Fruit fly (Drosophila melanogaster) whole organism, prepupa: ENCODE data around the gene gcm.

Experiments used
- CG10631 ChIP-seq: fragments of 200-800 bp; sonication (Bioruptor generic); optimal IDR thresholded peaks from 2 replicates; lab custom pipeline; 2016; ENCODE audit warnings: missing biosample characterization, missing genetic modification characterization
- CG10669 ChIP-seq: fragments of 200-800 bp; sonication (Bioruptor generic); optimal IDR thresholded peaks from 3 replicates; lab custom pipeline; 2018; ENCODE audit warnings: missing biosample characterization, mild to moderate bottlenecking, missing genetic modification characterization, moderate library complexity
- CG11294 ChIP-seq: fragments of 200-800 bp; sonication (Bioruptor generic); IDR thresholded peaks from 2 replicates; pipeline ENCODE4 v1.3.6; 2022; ENCODE audit warnings: missing biosample characterization, missing genetic modification characterization
- CG11762 ChIP-seq: fragments of 200-800 bp; sonication (Bioruptor generic); optimal IDR thresholded peaks from 3 replicates; lab custom pipeline; 2016; ENCODE audit warnings: missing biosample characterization, missing genetic modification characterization; ENCODE audit not compliant: insufficient read depth
- CG11902 ChIP-seq: fragments of 200-800 bp; sonication (Bioruptor generic); optimal IDR thresholded peaks from 3 replicates; lab custom pipeline; 2016; ENCODE audit warnings: missing biosample characterization, missing genetic modification characterization
- CG15336 ChIP-seq: fragments of 200-800 bp; sonication (Bioruptor generic); IDR thresholded peaks from 2 replicates; pipeline ENCODE4 v1.3.6; 2022; ENCODE audit warnings: missing biosample characterization, missing genetic modification characterization
- CG16779 ChIP-seq: fragments of 200-800 bp; sonication (Bioruptor generic); optimal IDR thresholded peaks from 3 replicates; lab custom pipeline; 2017; ENCODE audit warnings: missing biosample characterization, mild to moderate bottlenecking, missing genetic modification characterization
- CG3032 ChIP-seq: fragments of 200-800 bp; optimal IDR thresholded peaks from 2 replicates; lab custom pipeline; 2019; ENCODE audit warnings: missing biosample characterization, mild to moderate bottlenecking, missing genetic modification characterization, moderate library complexity
- CG31627 ChIP-seq: fragments of 200-800 bp; sonication (Bioruptor generic); optimal IDR thresholded peaks from 3 replicates; lab custom pipeline; 2016; ENCODE audit warnings: missing biosample characterization, missing genetic modification characterization
- CG32006 ChIP-seq: fragments of 200-800 bp; sonication (Bioruptor generic); optimal IDR thresholded peaks from 3 replicates; lab custom pipeline; 2017; ENCODE audit warnings: missing biosample characterization, mild to moderate bottlenecking, missing genetic modification characterization
- CG34406 ChIP-seq: fragments of 200-800 bp; sonication (Bioruptor generic); optimal IDR thresholded peaks from 3 replicates; lab custom pipeline; 2016; ENCODE audit warnings: missing biosample characterization, missing genetic modification characterization
- CG3919 ChIP-seq: fragments of 200-800 bp; sonication (Bioruptor generic); optimal IDR thresholded peaks from 3 replicates; lab custom pipeline; 2016; ENCODE audit warnings: missing biosample characterization, missing genetic modification characterization
- CG4318 ChIP-seq: fragments of 200-800 bp; sonication (Bioruptor generic); optimal IDR thresholded peaks from 3 replicates; lab custom pipeline; 2017; ENCODE audit warnings: missing biosample characterization, mild to moderate bottlenecking, missing genetic modification characterization
- CG6276 ChIP-seq: fragments of 200-800 bp; sonication (Bioruptor generic); optimal IDR thresholded peaks from 2 replicates; lab custom pipeline; 2017; ENCODE audit warnings: missing biosample characterization, mild to moderate bottlenecking, missing genetic modification characterization
- CG6792 ChIP-seq: fragments of 200-800 bp; sonication (Bioruptor generic); optimal IDR thresholded peaks from 3 replicates; lab custom pipeline; 2016; ENCODE audit warnings: missing biosample characterization, missing genetic modification characterization
- CG6808 ChIP-seq: fragments of 200-800 bp; sonication (Bioruptor generic); optimal IDR thresholded peaks from 3 replicates; lab custom pipeline; 2017; ENCODE audit warnings: missing biosample characterization, missing genetic modification characterization, mild to moderate bottlenecking, moderate library complexity, missing genetic modification reagents
- CG6854 ChIP-seq: fragments of 200-800 bp; sonication (Bioruptor generic); optimal IDR thresholded peaks from 2 replicates; lab custom pipeline; 2017; ENCODE audit warnings: missing biosample characterization, mild to moderate bottlenecking, missing genetic modification characterization
- CG8319 ChIP-seq: fragments of 200-800 bp; sonication (Bioruptor generic); optimal IDR thresholded peaks from 3 replicates; lab custom pipeline; 2016; ENCODE audit warnings: missing biosample characterization, missing genetic modification characterization
- CG8632 ChIP-seq: fragments of 200-800 bp; sonication (Bioruptor generic); optimal IDR thresholded peaks from 3 replicates; lab custom pipeline; 2016; ENCODE audit warnings: missing biosample characterization, missing genetic modification characterization
- CG9139 ChIP-seq: fragments of 200-800 bp; sonication (Bioruptor generic); optimal IDR thresholded peaks from 3 replicates; lab custom pipeline; 2017; ENCODE audit warnings: missing biosample characterization, mild to moderate bottlenecking, missing genetic modification characterization
- Eip75B ChIP-seq: fragments of 200-800 bp; sonication (Bioruptor generic); optimal IDR thresholded peaks from 3 replicates; lab custom pipeline; 2016; ENCODE audit warnings: missing biosample characterization, missing genetic modification characterization
- Eip78C ChIP-seq: fragments of 200-800 bp; sonication (Bioruptor generic); peaks from one replicate; lab custom pipeline; 2016; ENCODE audit warnings: missing biosample characterization, missing genetic modification characterization
- Ets21C ChIP-seq: fragments of 200-800 bp; sonication (Bioruptor generic); optimal IDR thresholded peaks from 3 replicates; lab custom pipeline; 2016; ENCODE audit warnings: missing biosample characterization, missing genetic modification characterization
- Ets96B ChIP-seq: fragments of 200-800 bp; optimal IDR thresholded peaks from 2 replicates; lab custom pipeline; 2019; ENCODE audit warnings: missing biosample characterization, mild to moderate bottlenecking, missing genetic modification characterization, moderate library complexity
- Gug ChIP-seq: fragments of 200-800 bp; sonication (Bioruptor generic); IDR thresholded peaks from 2 replicates; pipeline ENCODE4 v1.3.6; 2022; ENCODE audit warnings: missing biosample characterization, missing genetic modification characterization
- Hr38 ChIP-seq: sonication (Bioruptor generic); optimal IDR thresholded peaks from 2 replicates; lab custom pipeline; 2016; ENCODE audit warnings: missing biosample characterization, missing genetic modification characterization
- Hr39 ChIP-seq: fragments of 200-800 bp; sonication (Bioruptor generic); optimal IDR thresholded peaks from 2 replicates; lab custom pipeline; 2016; ENCODE audit warnings: missing biosample characterization, missing genetic modification characterization
- Lpt ChIP-seq: fragments of 200-800 bp; sonication (Bioruptor generic); optimal IDR thresholded peaks from 3 replicates; lab custom pipeline; 2016; ENCODE audit warnings: missing biosample characterization, missing genetic modification characterization
- Met ChIP-seq: fragments of 200-800 bp; sonication (Bioruptor generic); optimal IDR thresholded peaks from 3 replicates; lab custom pipeline; 2016; ENCODE audit warnings: missing biosample characterization, missing genetic modification characterization
- OdsH ChIP-seq: fragments of 200-800 bp; sonication (Bioruptor generic); optimal IDR thresholded peaks from 3 replicates; lab custom pipeline; 2016; ENCODE audit warnings: missing biosample characterization, missing genetic modification characterization
- Smox ChIP-seq: fragments of 200-800 bp; sonication (Bioruptor generic); optimal IDR thresholded peaks from 3 replicates; lab custom pipeline; 2016; ENCODE audit warnings: missing biosample characterization, missing genetic modification characterization
- Sox14 ChIP-seq: fragments of 200-800 bp; sonication (Bioruptor generic); optimal IDR thresholded peaks from 3 replicates; lab custom pipeline; 2016; ENCODE audit warnings: missing biosample characterization, missing genetic modification characterization
- Sox15 ChIP-seq: fragments of 200-800 bp; sonication (Bioruptor generic); optimal IDR thresholded peaks from 3 replicates; lab custom pipeline; 2016; ENCODE audit warnings: missing biosample characterization, missing genetic modification characterization
- achi ChIP-seq: fragments of 200-800 bp; sonication (Bioruptor generic); optimal IDR thresholded peaks from 3 replicates; lab custom pipeline; 2016; ENCODE audit warnings: missing biosample characterization, missing genetic modification characterization
- acj6 ChIP-seq: fragments of 200-800 bp; sonication (Bioruptor generic); optimal IDR thresholded peaks from 3 replicates; lab custom pipeline; 2016; ENCODE audit warnings: missing biosample characterization, missing genetic modification characterization
- cyc ChIP-seq: fragments of 200-800 bp; sonication (Bioruptor generic); optimal IDR thresholded peaks from 3 replicates; lab custom pipeline; 2016; ENCODE audit warnings: missing biosample characterization, missing genetic modification characterization
- dac ChIP-seq: fragments of 200-800 bp; sonication (Bioruptor generic); optimal IDR thresholded peaks from 2 replicates; lab custom pipeline; 2017; ENCODE audit warnings: missing biosample characterization, mild to moderate bottlenecking, missing genetic modification characterization
- eg ChIP-seq: fragments of 200-800 bp; sonication (Bioruptor generic); IDR thresholded peaks from 3 replicates; pipeline ENCODE4 v1.3.6; 2022; ENCODE audit warnings: missing biosample characterization, missing genetic modification characterization
- fd59A ChIP-seq: fragments of 200-800 bp; sonication (Bioruptor generic); optimal IDR thresholded peaks from 2 replicates; lab custom pipeline; 2017; ENCODE audit warnings: missing biosample characterization, mild to moderate bottlenecking, missing genetic modification characterization, missing genetic modification reagents
- fd85E ChIP-seq: fragments of 200-800 bp; sonication (Bioruptor generic); optimal IDR thresholded peaks from 3 replicates; lab custom pipeline; 2016; ENCODE audit warnings: missing biosample characterization, missing genetic modification characterization
- fkh ChIP-seq: fragments of 200-800 bp; sonication (Bioruptor generic); optimal IDR thresholded peaks from 3 replicates; lab custom pipeline; 2017; ENCODE audit warnings: missing biosample characterization, mild to moderate bottlenecking, missing genetic modification characterization, moderate library complexity
- lz ChIP-seq: fragments of 200-800 bp; sonication (Bioruptor generic); optimal IDR thresholded peaks from 3 replicates; lab custom pipeline; 2016; ENCODE audit warnings: missing biosample characterization, missing genetic modification characterization
- net ChIP-seq: fragments of 200-800 bp; sonication (Bioruptor generic); optimal IDR thresholded peaks from 3 replicates; lab custom pipeline; 2016; ENCODE audit warnings: missing biosample characterization, missing genetic modification characterization
- pdm3 ChIP-seq: fragments of 200-800 bp; sonication (Bioruptor generic); optimal IDR thresholded peaks from 3 replicates; lab custom pipeline; 2016; ENCODE audit warnings: missing biosample characterization, missing genetic modification characterization
- spab ChIP-seq: fragments of 200-800 bp; sonication (Bioruptor generic); optimal IDR thresholded peaks from 2 replicates; lab custom pipeline; 2017; ENCODE audit warnings: missing biosample characterization, mild to moderate bottlenecking, missing genetic modification characterization, missing genetic modification reagents
- ss ChIP-seq, 2 experiments: fragments of 200-800 bp; sonication (Bioruptor generic); optimal IDR thresholded peaks; 2 replicates in 1 of 2; 3 replicates in 1 of 2; lab custom pipeline; 2017 to 2018; ENCODE audit warnings: mild to moderate bottlenecking in 2 of 2, missing biosample characterization in 2 of 2, missing genetic modification characterization in 2 of 2, moderate library complexity in 1 of 2
- svp ChIP-seq: fragments of 200-800 bp; sonication (Bioruptor generic); peaks from one replicate; lab custom pipeline; 2016; ENCODE audit warnings: missing biosample characterization, missing genetic modification characterization
- topi ChIP-seq: fragments of 200-800 bp; sonication (Bioruptor generic); optimal IDR thresholded peaks from 3 replicates; lab custom pipeline; 2016; ENCODE audit warnings: missing biosample characterization, missing genetic modification characterization

The gcm gene

dm6 chr2L:9570673-9571193 lies 10.8 kb downstream of the gcm start (continued):
- no peak for TF ChIP-seq OdsH (GFP tag; lab: Kevin White, UChicago)

- TF ChIP-seq Eip78C (GFP tag; lab: Kevin White, UChicago), result peak; percentile 99
- peak; percentile 96 for TF ChIP-seq Met (GFP tag; lab: Kevin White, UChicago)
- TF ChIP-seq Smox (GFP tag; lab: Kevin White, UChicago), result peak; percentile 96
- TF ChIP-seq CG6276 (GFP tag; lab: Kevin White, UChicago), result peak; percentile 98
- TF ChIP-seq CG8319 (GFP tag; lab: Kevin White, UChicago), result peak; percentile 93
- TF ChIP-seq CG8632, result peak; percentile 96
- peak; percentile 87 for TF ChIP-seq Hr39 (GFP tag; lab: Kevin White, UChicago)
- TF ChIP-seq CG6854 (GFP tag; lab: Kevin White, UChicago), result peak; percentile 89
- TF ChIP-seq Gug, result peak; percentile 89
- TF ChIP-seq Ets21C, result peak; percentile 87
- peak; percentile 92 for TF ChIP-seq eg (GFP tag; lab: Robert Waterston, UW)
- TF ChIP-seq lz (GFP tag; lab: Kevin White, UChicago), result peak; percentile 94
- peak; percentile 93 for TF ChIP-seq fd59A
- TF ChIP-seq Sox15, result peak; percentile 89
- peak; percentile 70 for TF ChIP-seq fkh (GFP tag; lab: Kevin White, UChicago)
- peak; percentile 97 for TF ChIP-seq ss (GFP tag; optimal IDR thresholded peaks at IDR 0.05; lab: Kevin White, UChicago)
- peak; percentile 93 for TF ChIP-seq Eip75B
- peak; percentile 90 for TF ChIP-seq CG11294
- TF ChIP-seq CG32006 (GFP tag; lab: Kevin White, UChicago), result peak; percentile 98
- peak; percentile 90 for TF ChIP-seq cyc
- TF ChIP-seq CG6792 (GFP tag; lab: Kevin White, UChicago), result peak; percentile 95
- peak; percentile 95 for TF ChIP-seq CG10669 (GFP tag; lab: Kevin White, UChicago)
- TF ChIP-seq achi (GFP tag; lab: Kevin White, UChicago), result peak; percentile 97
- TF ChIP-seq topi (GFP tag; lab: Kevin White, UChicago), result peak; percentile 95
- peak; percentile 97 for TF ChIP-seq CG34406 (GFP tag; lab: Kevin White, UChicago)
- TF ChIP-seq CG31627 (GFP tag; lab: Kevin White, UChicago), result peak; percentile 88
- TF ChIP-seq CG3032 (tag; lab: Kevin White, UChicago), result peak; percentile 96
- peak; percentile 96 for TF ChIP-seq acj6 (GFP tag; lab: Kevin White, UChicago)
- peak; percentile 99 for TF ChIP-seq CG6808 (GFP tag; lab: Kevin White, UChicago)
- TF ChIP-seq pdm3 (GFP tag; lab: Kevin White, UChicago), result peak; percentile 93
- no peak for TF ChIP-seq Hr38 (GFP tag; lab: Kevin White, UChicago)
- TF ChIP-seq spab, result peak; percentile 98
- TF ChIP-seq Sox14 (GFP tag; lab: Kevin White, UChicago), result peak; percentile 93
- TF ChIP-seq OdsH (GFP tag; lab: Kevin White, UChicago), result peak; percentile 97
- TF ChIP-seq Lpt, result peak; percentile 96
- TF ChIP-seq CG3919 (GFP tag; lab: Kevin White, UChicago), result peak; percentile 95
- TF ChIP-seq CG11902 (GFP tag; lab: Kevin White, UChicago), result peak; percentile 90
- TF ChIP-seq dac, result peak; percentile 90
- peak; percentile 97 for TF ChIP-seq svp
- peak; percentile 95 for TF ChIP-seq CG15336 (GFP tag; lab: Robert Waterston, UW)
- TF ChIP-seq fd85E (GFP tag; lab: Kevin White, UChicago), result peak; percentile 88
- peak; percentile 97 for TF ChIP-seq net (GFP tag; lab: Kevin White, UChicago)
- peak; percentile 97 for TF ChIP-seq CG4318
- peak; percentile 90 for TF ChIP-seq CG9139
- TF ChIP-seq CG10631, result peak; percentile 96
- TF ChIP-seq CG16779 (tag; lab: Kevin White, UChicago), result peak; percentile 96
- TF ChIP-seq Ets96B (tag; lab: Kevin White, UChicago), result peak; percentile 96
- peak; percentile 96 for TF ChIP-seq CG11762
These were observed 11.7 kb downstream of the gcm start for dm6 chr2L:9569588-9570434.
